Worm (Caenorhabditis elegans): ENCODE data around the gene K03B4.8.

K03B4.8 gene

DNA sequence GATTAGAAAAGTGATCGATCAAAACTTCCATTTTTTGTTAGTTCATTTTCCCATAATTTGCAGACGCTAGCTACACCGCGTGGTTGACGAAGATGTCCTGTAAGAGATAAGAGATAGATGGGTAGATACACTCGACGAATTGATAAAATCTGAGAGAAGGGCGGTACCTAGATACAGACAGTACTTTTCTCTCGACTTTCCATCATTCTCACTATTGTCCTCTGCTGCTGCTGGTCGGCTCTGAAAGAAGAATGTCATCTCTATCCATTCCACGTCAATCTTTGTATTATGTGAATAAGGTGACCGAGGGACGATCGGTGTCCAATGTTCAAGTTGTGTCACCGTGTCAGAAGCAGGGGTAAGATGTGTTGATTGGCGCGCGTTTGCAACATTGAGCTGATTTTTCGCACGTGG, 45.9 kb downstream of the K03B4.8 start, which contains the start of gene pmt-2 (continued):
- TF ChIP-seq lim-7 (GFP tag; IDR thresholded peaks at IDR 0.05) (no peak), nhr-237 (tag; optimal IDR thresholded peaks at IDR 0.05) (no peak), daf-16 (GFP tag; optimal IDR thresholded peaks at IDR 0.05) (no peak), daf-16 (tag; optimal IDR thresholded peaks at IDR 0.05) (peak; percentile 16), lsy-2 (tag; optimal IDR thresholded peaks at IDR 0.05) (peak in 1 of 2 experiments; percentile 24), mxl-2 (GFP tag; conservative IDR thresholded peaks at IDR 0.05) (no peak), hlh-11 (tag; optimal IDR thresholded peaks at IDR 0.05) (peak; percentile 60), attf-4 (tag; optimal IDR thresholded peaks at IDR 0.05) (no peak), nhr-77 (tag; optimal IDR thresholded peaks at IDR 0.05) (no peak), aly-2 (tag; optimal IDR thresholded peaks at IDR 0.05) (no peak), mep-1 (tag; optimal IDR thresholded peaks at IDR 0.05) (peak; percentile 50), ZK337.2 (GFP tag; IDR thresholded peaks at IDR 0.05) (no peak), nhr-48 (tag; optimal IDR thresholded peaks at IDR 0.05) (peak; percentile 44), hif-1 (tag; optimal IDR thresholded peaks at IDR 0.05) (no peak), rbr-2 (tag; optimal IDR thresholded peaks at IDR 0.05) (no peak), dmd-6 (GFP tag; IDR thresholded peaks at IDR 0.05) (peak; percentile 50), nhr-28 (tag; optimal IDR thresholded peaks at IDR 0.05) (peak; percentile 63), ceh-82 (tag; optimal IDR thresholded peaks at IDR 0.05) (no peak), unc-62 (GFP tag; optimal IDR thresholded peaks at IDR 0.05 in 1 of 2) (peak in 1 of 2 experiments; percentile 78), unc-62 (tag; optimal IDR thresholded peaks at IDR 0.05) (no peak), dve-1 (tag; optimal IDR thresholded peaks at IDR 0.05; ENCODE audit: insufficient read depth) (peak; percentile 16), lin-29 (GFP tag; IDR thresholded peaks at IDR 0.05) (no peak), mes-2 (tag; optimal IDR thresholded peaks at IDR 0.05; ENCODE audit: poor library complexity, severe bottlenecking) (peak; percentile 15), lin-15B (tag; optimal IDR thresholded peaks at IDR 0.05) (no peak), aha-1 (tag) (peak; percentile 2), sdz-12 (GFP tag; optimal IDR thresholded peaks at IDR 0.05) (no peak), pqm-1 (tag; optimal IDR thresholded peaks at IDR 0.05) (peak; percentile 19), lin-38 (GFP tag; IDR thresholded peaks at IDR 0.05) (peak; percentile 7; the same call in 1 of the 2 replicates), skn-1 (tag; optimal IDR thresholded peaks at IDR 0.05) (no peak)

DNA sequence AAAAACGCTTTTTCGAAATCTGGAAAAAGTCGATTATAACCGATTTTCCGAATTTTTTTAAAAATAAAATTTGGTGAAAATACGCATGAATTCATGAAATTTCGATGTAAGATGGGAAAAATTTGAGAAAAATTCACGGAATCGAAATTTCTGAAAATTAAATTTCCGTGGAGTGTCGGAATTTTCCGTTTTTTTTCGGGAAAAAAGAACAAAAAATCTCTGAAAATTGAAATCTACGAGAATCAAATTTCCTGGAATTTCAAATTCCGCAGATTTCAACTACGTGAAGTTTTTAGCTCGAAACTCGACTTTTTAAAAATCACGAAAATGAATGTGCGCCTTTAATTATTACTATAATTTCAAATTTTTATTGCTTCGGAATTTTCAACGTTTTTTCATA, 48.1 kb downstream of the K03B4.8 start:
- peak; percentile 56 for TF ChIP-seq fkh-10 (GFP tag; optimal IDR thresholded peaks at IDR 0.05)
- no peak for TF ChIP-seq mxl-3 (GFP tag; optimal IDR thresholded peaks at IDR 0.05)

DNA sequence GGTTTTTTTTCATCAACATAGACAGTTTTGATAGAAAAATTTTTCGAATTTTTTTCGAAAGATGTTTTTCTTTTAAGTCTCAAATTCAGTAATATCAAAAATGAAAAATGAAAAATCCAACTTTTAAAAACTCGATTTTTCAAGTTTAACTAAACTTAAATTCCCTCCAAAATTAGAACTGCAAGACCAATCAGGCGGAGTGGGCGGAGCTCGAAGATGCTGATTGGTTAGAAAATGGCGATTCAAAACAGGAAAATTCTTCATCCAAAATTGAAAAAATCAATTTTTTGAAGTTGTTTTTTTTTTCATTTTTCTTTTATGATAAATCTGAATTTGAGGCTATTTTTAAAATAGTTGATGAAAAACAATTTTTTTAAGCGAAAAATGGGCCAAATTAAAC, 49.7 kb downstream of the K03B4.8 start:
- TF ChIP-seq snpc-4 (tag; optimal IDR thresholded peaks at IDR 0.05) (no peak), daf-16 (GFP tag; optimal IDR thresholded peaks at IDR 0.05) (no peak), daf-16 (tag; optimal IDR thresholded peaks at IDR 0.05) (no peak), madf-9 (GFP tag; conservative IDR thresholded peaks at IDR 0.05) (no peak), nhr-11 (tag; optimal IDR thresholded peaks at IDR 0.05) (no peak), ceh-20 (GFP tag; IDR thresholded peaks at IDR 0.05) (no peak), D1046.2 (GFP tag; IDR thresholded peaks at IDR 0.05) (no peak), aha-1 (tag) (no peak), vab-7 (GFP tag; IDR thresholded peaks at IDR 0.05) (no peak), ceh-82 (tag; optimal IDR thresholded peaks at IDR 0.05) (no peak), php-3 (GFP tag; IDR thresholded peaks at IDR 0.05) (no peak), jun-1 (tag; optimal IDR thresholded peaks at IDR 0.05) (no peak), aly-2 (tag; optimal IDR thresholded peaks at IDR 0.05) (no peak), mdl-1 (tag; optimal IDR thresholded peaks at IDR 0.05) (no peak), lsy-2 (tag; optimal IDR thresholded peaks at IDR 0.05) (no peak), zfp-3 (GFP tag; conservative IDR thresholded peaks at IDR 0.05) (no peak), attf-4 (tag; optimal IDR thresholded peaks at IDR 0.05) (no peak), Y75B8A.6 (GFP tag; IDR thresholded peaks at IDR 0.05) (no peak), spr-3 (GFP tag; optimal IDR thresholded peaks at IDR 0.05) (no peak), unc-62 (GFP tag; optimal IDR thresholded peaks at IDR 0.05 in 1 of 2) (no peak), unc-62 (tag; optimal IDR thresholded peaks at IDR 0.05) (no peak)

Measured in whole organism, L4 larva.